Worm (Caenorhabditis elegans): Measurements from ENCODE around the gene D2023.3.

DNA sequence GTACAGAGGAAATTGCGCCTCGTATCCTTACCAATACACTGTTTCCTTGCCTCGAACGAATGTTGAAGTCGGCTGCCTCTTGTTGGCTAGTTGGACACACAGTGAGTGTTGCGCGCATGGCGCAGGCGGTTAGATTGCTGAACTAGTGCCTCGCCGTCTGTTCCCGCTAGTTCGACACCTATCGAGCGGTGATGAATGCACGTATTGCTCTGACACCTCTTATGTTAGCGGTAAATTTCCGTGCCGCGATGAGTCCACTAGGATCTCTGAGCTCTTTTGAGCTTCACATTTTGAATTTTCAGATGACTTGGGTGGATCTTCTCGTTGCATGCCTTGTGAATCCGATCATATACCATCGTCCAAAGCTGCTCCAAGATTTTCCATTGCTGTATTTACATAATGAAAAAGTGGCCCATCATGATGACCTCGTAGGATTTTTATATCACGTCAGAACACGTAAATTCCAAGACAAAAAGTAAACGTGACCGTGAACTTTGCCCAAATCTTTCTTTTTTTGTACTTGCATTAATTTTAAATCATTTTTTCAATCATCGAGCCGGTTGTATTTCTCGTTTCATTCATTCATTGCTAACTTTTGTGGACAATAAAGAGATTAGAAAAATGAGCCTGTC, 28.9 kb downstream of the D2023.3 start, which contains the start of gene F55A11.11:
- peak; percentile 95 for TF ChIP-seq Y105C5A.15 (GFP tag; IDR thresholded peaks at IDR 0.05)
- no peak for TF ChIP-seq ztf-11 (tag; optimal IDR thresholded peaks at IDR 0.05)

All from whole organism, L4 larva.